Fruit fly (Drosophila melanogaster): ENCODE data around the gene Lgr4.

DNA sequence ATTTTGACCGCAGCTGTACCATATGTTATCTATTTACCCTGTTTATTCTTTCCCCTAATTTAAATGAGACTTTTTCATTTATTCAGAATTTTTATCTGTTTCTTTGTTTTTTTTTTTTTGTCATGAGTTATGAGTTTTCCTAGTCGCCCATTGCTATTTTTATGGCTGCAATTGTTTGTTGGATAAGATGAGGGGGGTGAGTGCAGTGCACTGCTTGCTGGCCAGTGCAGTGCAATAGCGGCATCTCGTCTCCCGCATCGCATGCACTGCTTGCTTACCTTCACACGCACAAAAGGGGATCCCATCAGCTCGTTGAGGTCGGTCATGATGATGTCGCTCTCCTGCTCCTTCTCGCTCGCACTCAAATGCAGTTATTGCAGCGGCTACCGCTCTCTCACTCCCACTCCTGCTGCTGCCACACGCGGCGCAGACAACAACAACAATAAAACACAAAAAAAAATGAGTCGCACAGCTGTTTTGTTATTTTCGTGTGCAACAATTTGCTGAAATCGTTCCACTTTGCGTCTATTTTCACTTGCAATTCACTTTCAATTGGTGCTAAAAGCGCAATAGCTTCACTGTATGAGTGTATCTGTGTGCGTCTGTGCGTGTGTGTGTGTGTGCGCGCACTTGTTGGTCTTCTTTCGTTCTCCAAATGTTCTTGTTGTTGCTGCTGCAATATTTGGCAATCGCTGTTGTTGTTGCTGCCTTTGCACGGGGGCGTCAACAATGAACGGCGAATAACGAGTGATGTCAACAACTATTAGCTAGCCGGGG is 60.8 kb downstream of the Lgr4 start:
- TF ChIP-seq usp (GFP tag; optimal IDR thresholded peaks at IDR 0.05): no peak
- no peak for TF ChIP-seq pan (optimal IDR thresholded peaks at IDR 0.05)
- TF ChIP-seq CG8478 (optimal IDR thresholded peaks at IDR 0.05): peak; percentile 59
